Worm (Caenorhabditis elegans): ENCODE measurements around the gene sna-1.

ce11 chrV:6753257-6753656, 42.8 kb upstream of the sna-1 start:
- TF ChIP-seq klf-2 (GFP tag; conservative IDR thresholded peaks at IDR 0.05), result no peak
- no peak for TF ChIP-seq med-1 (GFP tag; optimal IDR thresholded peaks at IDR 0.05; ENCODE audit: insufficient read depth)
- TF ChIP-seq T22C8.4 (GFP tag; IDR thresholded peaks at IDR 0.05), result no peak
- TF ChIP-seq ztf-29 (GFP tag; IDR thresholded peaks at IDR 0.05), result no peak
- no peak for TF ChIP-seq flt-1 (GFP tag; IDR thresholded peaks at IDR 0.05)
- no peak for TF ChIP-seq cog-1 (tag; optimal IDR thresholded peaks at IDR 0.05)

Data from whole organism, midembryonic.